Worm (Caenorhabditis elegans) whole organism, L2 larva: ENCODE measurements around the gene F22B7.1.
A peak's percentile ranks its signal among the peaks of the same experiment; 100 is the strongest.

ENCODE experiments used
- C34F6.9 ChIP-seq: fragments of 150-350 bp; optimal IDR thresholded peaks from 2 replicates; lab custom pipeline; 2014; ENCODE audit warnings: missing biosample characterization, missing genetic modification characterization
- F13H6.1 ChIP-seq: sonication (generic microtip); optimal IDR thresholded peaks from 2 replicates; lab custom pipeline; 2016; ENCODE audit warnings: missing genetic modification characterization, missing compliant biosample characterization
- R02D3.7 ChIP-seq: fragments of 150-350 bp; optimal IDR thresholded peaks from 2 replicates; lab custom pipeline; 2014; ENCODE audit warnings: missing biosample characterization, missing genetic modification characterization
- Y55F3AM.14 ChIP-seq: fragments of 200-800 bp; sonication (Bioruptor generic); optimal IDR thresholded peaks from 2 replicates; lab custom pipeline; 2018; ENCODE audit warnings: mild to moderate bottlenecking, missing genetic modification characterization, missing compliant biosample characterization
- ZK546.5 ChIP-seq: sonication (generic microtip); optimal IDR thresholded peaks from 2 replicates; lab custom pipeline; 2017; ENCODE audit warnings: missing biosample characterization, missing genetic modification characterization
- alr-1 ChIP-seq: fragments of 150-350 bp; optimal IDR thresholded peaks from 2 replicates; lab custom pipeline; 2014; ENCODE audit warnings: missing biosample characterization, missing genetic modification characterization
- aly-2 ChIP-seq: fragments of 150-350 bp; optimal IDR thresholded peaks from 2 replicates; lab custom pipeline; 2014; ENCODE audit warnings: missing biosample characterization, missing genetic modification characterization
- ama-1 ChIP-seq: fragments of 150-350 bp; optimal IDR thresholded peaks from 2 replicates; lab custom pipeline; 2018; ENCODE audit warnings: inconsistent platforms
- blmp-1 ChIP-seq: sonication (generic microtip); optimal IDR thresholded peaks from 2 replicates; lab custom pipeline; 2017; ENCODE audit warnings: missing genetic modification characterization, mild to moderate bottlenecking, missing compliant biosample characterization, antibody characterized with exemption, moderate library complexity; ENCODE audit not compliant: insufficient read depth
- ceh-16 ChIP-seq: fragments of 150-350 bp; optimal IDR thresholded peaks from 2 replicates; lab custom pipeline; 2014; ENCODE audit warnings: missing biosample characterization, missing genetic modification characterization
- ceh-82 ChIP-seq: fragments of 150-350 bp; optimal IDR thresholded peaks from 2 replicates; lab custom pipeline; 2014; ENCODE audit warnings: missing biosample characterization, missing genetic modification characterization
- crh-2 ChIP-seq: sonication (generic microtip); optimal IDR thresholded peaks from 2 replicates; lab custom pipeline; 2017; ENCODE audit warnings: missing biosample characterization, missing genetic modification characterization
- dmd-4 ChIP-seq: sonication (generic microtip); optimal IDR thresholded peaks from 2 replicates; lab custom pipeline; 2017; ENCODE audit warnings: missing biosample characterization, missing genetic modification characterization
- elt-1 ChIP-seq: fragments of 150-350 bp; optimal IDR thresholded peaks from 2 replicates; lab custom pipeline; 2014; ENCODE audit warnings: missing biosample characterization, missing genetic modification characterization
- elt-3 ChIP-seq: sonication (generic microtip); optimal IDR thresholded peaks from 2 replicates; lab custom pipeline; 2017; ENCODE audit warnings: missing biosample characterization, missing genetic modification characterization
- fos-1 ChIP-seq: fragments of 150-350 bp; optimal IDR thresholded peaks from 2 replicates; lab custom pipeline; 2014; ENCODE audit warnings: missing biosample characterization, missing genetic modification characterization
- lin-13 ChIP-seq: fragments of 150-350 bp; optimal IDR thresholded peaks from 2 replicates; lab custom pipeline; 2014; ENCODE audit warnings: missing biosample characterization, missing genetic modification reagents, missing genetic modification characterization
- lsy-2 ChIP-seq, 2 experiments: fragments of 150-350 bp in 1 of 2; sonication (generic microtip) in 1 of 2; optimal IDR thresholded peaks; 2 replicates each; lab custom pipeline; 2014 to 2017; ENCODE audit warnings: missing biosample characterization in 2 of 2, missing genetic modification characterization in 2 of 2
- mab-5 ChIP-seq: fragments of 150-350 bp; optimal IDR thresholded peaks from 2 replicates; lab custom pipeline; 2014; ENCODE audit warnings: missing biosample characterization, missing genetic modification characterization
- mbf-1 ChIP-seq: sonication (generic microtip); optimal IDR thresholded peaks from 2 replicates; lab custom pipeline; 2017; ENCODE audit warnings: missing biosample characterization, missing genetic modification characterization
- mdl-1 ChIP-seq, 2 experiments: fragments of 150-350 bp in 1 of 2; sonication (generic microtip) in 1 of 2; optimal IDR thresholded peaks; 2 replicates each; lab custom pipeline; 2017; ENCODE audit warnings: missing biosample characterization in 2 of 2, missing genetic modification characterization in 2 of 2
- nhr-10 ChIP-seq: sonication (generic microtip); optimal IDR thresholded peaks from 2 replicates; lab custom pipeline; 2017; ENCODE audit warnings: missing biosample characterization, missing genetic modification characterization
- nhr-11 ChIP-seq: fragments of 150-350 bp; optimal IDR thresholded peaks from 2 replicates; lab custom pipeline; 2014; ENCODE audit warnings: missing biosample characterization, missing genetic modification characterization
- nhr-129 ChIP-seq: fragments of 150-350 bp; optimal IDR thresholded peaks from 2 replicates; lab custom pipeline; 2014; ENCODE audit warnings: missing biosample characterization, missing genetic modification characterization
- nhr-21 ChIP-seq: fragments of 150-350 bp; optimal IDR thresholded peaks from 2 replicates; lab custom pipeline; 2014; ENCODE audit warnings: missing biosample characterization, missing genetic modification characterization
- nhr-23 ChIP-seq: fragments of 150-350 bp; optimal IDR thresholded peaks from 2 replicates; lab custom pipeline; 2014; ENCODE audit warnings: missing biosample characterization, missing genetic modification reagents, missing genetic modification characterization
- nhr-237 ChIP-seq: fragments of 150-350 bp; optimal IDR thresholded peaks from 2 replicates; lab custom pipeline; 2014; ENCODE audit warnings: missing biosample characterization, missing genetic modification characterization
- nhr-25 ChIP-seq: fragments of 150-350 bp; sonication (generic microtip); optimal IDR thresholded peaks from 3 replicates; lab custom pipeline; 2014; ENCODE audit warnings: missing biosample characterization, missing genetic modification characterization
- nhr-6 ChIP-seq: fragments of 150-350 bp; optimal IDR thresholded peaks from 2 replicates; lab custom pipeline; 2014; ENCODE audit warnings: missing biosample characterization, missing genetic modification characterization
- nhr-77 ChIP-seq: fragments of 150-350 bp; optimal IDR thresholded peaks from 2 replicates; lab custom pipeline; 2014; ENCODE audit warnings: missing biosample characterization, missing genetic modification characterization
- peb-1 ChIP-seq: fragments of 150-350 bp; optimal IDR thresholded peaks from 2 replicates; lab custom pipeline; 2014; ENCODE audit warnings: missing biosample characterization, missing genetic modification characterization
- sem-4 ChIP-seq: fragments of 150-350 bp; optimal IDR thresholded peaks from 2 replicates; lab custom pipeline; 2014; ENCODE audit warnings: missing biosample characterization, missing genetic modification reagents, missing genetic modification characterization
- skn-1 ChIP-seq: sonication (generic microtip); optimal IDR thresholded peaks from 2 replicates; lab custom pipeline; 2017; ENCODE audit warnings: missing biosample characterization, missing genetic modification characterization
- sma-3 ChIP-seq: sonication (generic microtip); optimal IDR thresholded peaks from 2 replicates; lab custom pipeline; 2016; ENCODE audit warnings: missing genetic modification reagents, missing genetic modification characterization, missing compliant biosample characterization
- sma-9 ChIP-seq, 2 experiments: fragments of 150-350 bp in 1 of 2; sonication (generic microtip) in 1 of 2; optimal IDR thresholded peaks; 2 replicates each; lab custom pipeline; 2014 to 2016; ENCODE audit warnings: missing genetic modification characterization in 2 of 2, mild to moderate bottlenecking in 1 of 2, missing biosample characterization in 1 of 2, missing compliant biosample characterization in 1 of 2, missing genetic modification reagents in 1 of 2, moderate library complexity in 1 of 2
- snpc-4 ChIP-seq: fragments of 150-350 bp; optimal IDR thresholded peaks from 2 replicates; lab custom pipeline; 2014; ENCODE audit warnings: missing biosample characterization, missing genetic modification characterization
- unc-39 ChIP-seq: fragments of 150-350 bp; optimal IDR thresholded peaks from 2 replicates; lab custom pipeline; 2014; ENCODE audit warnings: missing biosample characterization, missing genetic modification characterization
- unc-55 ChIP-seq: fragments of 150-350 bp; sonication (generic microtip); optimal IDR thresholded peaks from 3 replicates; lab custom pipeline; 2014; ENCODE audit warnings: missing biosample characterization, missing genetic modification reagents, missing genetic modification characterization
- zag-1 ChIP-seq: fragments of 150-350 bp; optimal IDR thresholded peaks from 2 replicates; lab custom pipeline; 2014; ENCODE audit warnings: missing biosample characterization, missing genetic modification characterization
- ztf-1 ChIP-seq: fragments of 200-800 bp; sonication (Bioruptor generic); conservative IDR thresholded peaks from 2 replicates; pipeline ENCODE4 v1.3.6; 2022; ENCODE audit warnings: missing genetic modification characterization, missing compliant biosample characterization
- ztf-11 ChIP-seq: sonication (generic microtip); optimal IDR thresholded peaks from 2 replicates; lab custom pipeline; 2017; ENCODE audit warnings: missing biosample characterization, missing genetic modification characterization
- ztf-4 ChIP-seq: fragments of 150-350 bp; optimal IDR thresholded peaks from 2 replicates; lab custom pipeline; 2014; ENCODE audit warnings: missing biosample characterization, missing genetic modification characterization

Gene F22B7.1

ce11 chrIII:8685590-8686240 is 20.6 kb downstream of the F22B7.1 start (continued):
- TF ChIP-seq nhr-237 (no peak), snpc-4 (no peak), Y55F3AM.14 (GFP tag; lab: Kevin White, UChicago) (peak; percentile 55), unc-55 (GFP tag; lab: Kevin White, UChicago) (no peak), nhr-21 (tag; lab: Kevin White, UChicago) (peak; percentile 52), fos-1 (tag; lab: Kevin White, UChicago) (no peak), ztf-4 (tag; lab: Kevin White, UChicago) (peak; percentile 23)

ce11 chrIII:8688438-8688946 is 23.4 kb downstream of the F22B7.1 start, which contains the start of gene hadb-1:
hadb-1 (minus strand) TSS chrIII:8688488.
- no peak for TF ChIP-seq nhr-237
- peak in 1 of 2 experiments; percentile 20 for TF ChIP-seq lsy-2 (tag; optimal IDR thresholded peaks at IDR 0.05; lab: Kevin White, UChicago)
- no peak for TF ChIP-seq lin-13
- peak; percentile 18 for TF ChIP-seq crh-2 (tag; lab: Kevin White, UChicago)
- peak; percentile 38 for TF ChIP-seq nhr-129 (tag; lab: Kevin White, UChicago)
- peak; percentile 19 for TF ChIP-seq fos-1 (tag; lab: Kevin White, UChicago)
- peak; percentile 41 for TF ChIP-seq sma-9 (GFP tag; optimal IDR thresholded peaks at IDR 0.05; lab: Kevin White, UChicago)
- TF ChIP-seq sma-9 (tag; optimal IDR thresholded peaks at IDR 0.05; lab: Kevin White, UChicago) = no peak
- no peak for TF ChIP-seq mdl-1 (tag; optimal IDR thresholded peaks at IDR 0.05; lab: Kevin White, UChicago)
- TF ChIP-seq C34F6.9 (tag; lab: Kevin White, UChicago) = peak; percentile 9
- peak; percentile 45 for TF ChIP-seq sma-3
- peak; percentile 53 for TF ChIP-seq nhr-21 (tag; lab: Kevin White, UChicago)
- TF ChIP-seq F13H6.1 = peak; percentile 12
- peak; percentile 60 for TF ChIP-seq nhr-25
- no peak for TF ChIP-seq unc-55 (GFP tag; lab: Kevin White, UChicago)
- no peak for TF ChIP-seq nhr-77

ce11 chrIII:8689143-8689542 is 24.0 kb downstream of the F22B7.1 start:
- TF ChIP-seq skn-1 (tag; lab: Kevin White, UChicago) (no peak), nhr-6 (tag; lab: Kevin White, UChicago) (no peak), zag-1 (tag; lab: Kevin White, UChicago) (no peak), unc-55 (GFP tag; lab: Kevin White, UChicago) (no peak), dmd-4 (no peak), ztf-11 (tag; lab: Kevin White, UChicago) (no peak), nhr-21 (tag; lab: Kevin White, UChicago) (no peak), aly-2 (tag; lab: Kevin White, UChicago) (no peak), mbf-1 (no peak), R02D3.7 (tag; lab: Kevin White, UChicago) (no peak), lin-13 (no peak), lsy-2 (tag; optimal IDR thresholded peaks at IDR 0.05; lab: Kevin White, UChicago) (no peak), C34F6.9 (tag; lab: Kevin White, UChicago) (no peak), sma-9 (GFP tag; optimal IDR thresholded peaks at IDR 0.05; lab: Kevin White, UChicago) (no peak), sma-9 (tag; optimal IDR thresholded peaks at IDR 0.05; lab: Kevin White, UChicago) (no peak), nhr-11 (tag; lab: Kevin White, UChicago) (no peak), ceh-16 (no peak), elt-3 (tag; lab: Kevin White, UChicago) (no peak), ceh-82 (tag; lab: Kevin White, UChicago) (no peak)

- TF ChIP-seq ztf-4 (tag; lab: Kevin White, UChicago) (no peak), mbf-1 (no peak), mab-5 (no peak), nhr-10 (tag; lab: Kevin White, UChicago) (peak; percentile 2), lsy-2 (tag; optimal IDR thresholded peaks at IDR 0.05; lab: Kevin White, UChicago) (peak; percentile 3 to 79), nhr-129 (tag; lab: Kevin White, UChicago) (peak; percentile 62), nhr-23 (tag; lab: Kevin White, UChicago) (no peak), elt-1 (tag; lab: Kevin White, UChicago) (no peak), sma-3 (peak; percentile 15), nhr-11 (tag; lab: Kevin White, UChicago) (no peak), peb-1 (no peak), ztf-1 (no peak), ceh-16 (no peak), blmp-1 (no peak), skn-1 (tag; lab: Kevin White, UChicago) (no peak), dmd-4 (no peak), elt-3 (tag; lab: Kevin White, UChicago) (no peak), zag-1 (tag; lab: Kevin White, UChicago) (no peak), snpc-4 (peak; percentile 4), sem-4 (peak; percentile 94), alr-1 (tag; lab: Kevin White, UChicago) (no peak), C34F6.9 (tag; lab: Kevin White, UChicago) (peak; percentile 94), ama-1 (lab: Kevin White, UChicago) (peak; percentile 7), fos-1 (tag; lab: Kevin White, UChicago) (peak; percentile 61), nhr-6 (tag; lab: Kevin White, UChicago) (no peak), ztf-11 (tag; lab: Kevin White, UChicago) (no peak), ceh-82 (tag; lab: Kevin White, UChicago) (no peak), nhr-21 (tag; lab: Kevin White, UChicago) (peak; percentile 2), unc-39 (tag; lab: Kevin White, UChicago) (no peak), unc-55 (GFP tag; lab: Kevin White, UChicago) (peak; percentile 92), ZK546.5 (tag; lab: Kevin White, UChicago) (no peak)
Observed at ce11 chrIII:8689655-8690054, 24.5 kb downstream of the F22B7.1 start, which contains the start of gene B0303.4. B0303.4 (plus strand) TSS chrIII:8689850.
